Worm (Caenorhabditis elegans): ENCODE data around the gene irld-21.

irld-21 gene

DNA sequence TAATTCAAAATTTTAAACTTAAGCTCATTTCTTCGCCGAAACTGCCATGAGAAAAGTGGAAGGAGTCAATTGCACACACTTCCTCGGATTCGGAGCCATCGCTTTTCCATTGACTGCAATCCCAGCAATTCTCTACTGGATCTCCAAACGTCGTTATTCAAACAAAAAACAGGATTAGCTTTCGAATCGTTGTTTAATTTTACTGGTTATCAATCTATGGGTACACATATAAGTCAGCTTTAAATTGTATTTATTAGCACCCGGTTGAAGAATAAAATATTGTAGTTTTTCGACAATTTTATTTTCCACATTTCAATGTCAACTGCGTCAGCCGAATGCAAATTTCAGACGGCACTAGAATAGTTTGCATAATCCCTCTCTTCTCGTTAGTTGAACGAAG, 7.9 kb upstream of the irld-21 start, which contains the start of gene glt-3:
TSS of gene glt-3 (plus strand) at position 301 of the 400 bp plus-strand sequence.
- TF ChIP-seq lsy-2 (tag; optimal IDR thresholded peaks at IDR 0.05): no peak
- TF ChIP-seq lin-11 (tag; optimal IDR thresholded peaks at IDR 0.05): no peak
- TF ChIP-seq aly-2 (tag; optimal IDR thresholded peaks at IDR 0.05): no peak
- no peak for TF ChIP-seq sma-9 (GFP tag; optimal IDR thresholded peaks at IDR 0.05)
- no peak for TF ChIP-seq sma-9 (tag; optimal IDR thresholded peaks at IDR 0.05)
- TF ChIP-seq unc-39 (tag; optimal IDR thresholded peaks at IDR 0.05): no peak
- no peak for TF ChIP-seq alr-1 (tag; optimal IDR thresholded peaks at IDR 0.05)
- no peak for TF ChIP-seq peb-1 (tag; optimal IDR thresholded peaks at IDR 0.05)
- TF ChIP-seq R02D3.7 (tag; optimal IDR thresholded peaks at IDR 0.05): no peak
- TF ChIP-seq Y55F3AM.14 (GFP tag; optimal IDR thresholded peaks at IDR 0.05): no peak
- TF ChIP-seq ama-1 (optimal IDR thresholded peaks at IDR 0.05): no peak
- no peak for TF ChIP-seq ztf-1 (GFP tag; conservative IDR thresholded peaks at IDR 0.05)
- no peak for TF ChIP-seq lin-39 (tag; optimal IDR thresholded peaks at IDR 0.05)
- no peak for TF ChIP-seq nhr-129 (tag; optimal IDR thresholded peaks at IDR 0.05)
- no peak for TF ChIP-seq elt-3 (tag; optimal IDR thresholded peaks at IDR 0.05)
- TF ChIP-seq skn-1 (tag; optimal IDR thresholded peaks at IDR 0.05): no peak

ce11 chrIV:10128906-10129386, 6.8 kb upstream of the irld-21 start, which contains the start of the genes gtbp-1 and K08F4.3:
gtbp-1 (minus strand) TSS chrIV:10128956.
K08F4.3 (plus strand) TSS chrIV:10129257.
- TF ChIP-seq nhr-237 (tag; optimal IDR thresholded peaks at IDR 0.05) (no peak), ceh-16 (tag; optimal IDR thresholded peaks at IDR 0.05) (no peak), mdl-1 (tag; optimal IDR thresholded peaks at IDR 0.05) (no peak), nhr-12 (tag; optimal IDR thresholded peaks at IDR 0.05) (no peak), skn-1 (tag; optimal IDR thresholded peaks at IDR 0.05) (no peak), ceh-82 (tag; optimal IDR thresholded peaks at IDR 0.05) (no peak), blmp-1 (tag; optimal IDR thresholded peaks at IDR 0.05; ENCODE audit: insufficient read depth) (no peak), fos-1 (tag; optimal IDR thresholded peaks at IDR 0.05) (no peak), unc-39 (tag; optimal IDR thresholded peaks at IDR 0.05) (no peak), crh-2 (tag; optimal IDR thresholded peaks at IDR 0.05) (peak; percentile 94), nhr-129 (tag; optimal IDR thresholded peaks at IDR 0.05) (peak; percentile 90), C34F6.9 (tag; optimal IDR thresholded peaks at IDR 0.05) (peak; percentile 86), lsy-2 (tag; optimal IDR thresholded peaks at IDR 0.05) (peak; percentile 16 to 90), egl-27 (tag; optimal IDR thresholded peaks at IDR 0.05) (no peak), unc-55 (GFP tag; optimal IDR thresholded peaks at IDR 0.05) (peak; percentile 94), R02D3.7 (tag; optimal IDR thresholded peaks at IDR 0.05) (no peak), elt-1 (tag; optimal IDR thresholded peaks at IDR 0.05) (no peak), nhr-23 (tag; optimal IDR thresholded peaks at IDR 0.05) (no peak), aly-2 (tag; optimal IDR thresholded peaks at IDR 0.05) (no peak), sma-9 (GFP tag; optimal IDR thresholded peaks at IDR 0.05) (peak; percentile 39), sma-9 (tag; optimal IDR thresholded peaks at IDR 0.05) (no peak), sma-3 (GFP tag; optimal IDR thresholded peaks at IDR 0.05) (peak; percentile 66), lin-11 (tag; optimal IDR thresholded peaks at IDR 0.05) (peak; percentile 84), zag-1 (tag; optimal IDR thresholded peaks at IDR 0.05) (peak; percentile 20), nhr-11 (tag; optimal IDR thresholded peaks at IDR 0.05) (no peak), Y55F3AM.14 (GFP tag; optimal IDR thresholded peaks at IDR 0.05) (no peak), nhr-25 (tag; optimal IDR thresholded peaks at IDR 0.05) (no peak), sem-4 (tag; optimal IDR thresholded peaks at IDR 0.05) (peak; percentile 22), F13H6.1 (tag; optimal IDR thresholded peaks at IDR 0.05) (peak; percentile 52), dmd-4 (tag; optimal IDR thresholded peaks at IDR 0.05) (no peak), nhr-21 (tag; optimal IDR thresholded peaks at IDR 0.05) (peak; percentile 2), alr-1 (tag; optimal IDR thresholded peaks at IDR 0.05) (no peak), nhr-10 (tag; optimal IDR thresholded peaks at IDR 0.05) (no peak), unc-62 (GFP tag; optimal IDR thresholded peaks at IDR 0.05) (no peak), snpc-4 (tag; optimal IDR thresholded peaks at IDR 0.05) (peak; percentile 10), ZK546.5 (tag; optimal IDR thresholded peaks at IDR 0.05) (peak; percentile 80), ztf-11 (tag; optimal IDR thresholded peaks at IDR 0.05) (no peak), elt-3 (tag; optimal IDR thresholded peaks at IDR 0.05) (no peak), lin-13 (GFP tag; optimal IDR thresholded peaks at IDR 0.05) (peak; percentile 63), mab-5 (tag; optimal IDR thresholded peaks at IDR 0.05) (no peak), ama-1 (optimal IDR thresholded peaks at IDR 0.05) (no peak), peb-1 (tag; optimal IDR thresholded peaks at IDR 0.05) (no peak), ztf-1 (GFP tag; conservative IDR thresholded peaks at IDR 0.05) (no peak), lin-39 (tag; optimal IDR thresholded peaks at IDR 0.05) (no peak), nhr-6 (tag; optimal IDR thresholded peaks at IDR 0.05) (no peak), ztf-4 (tag; optimal IDR thresholded peaks at IDR 0.05) (no peak), nhr-77 (tag; optimal IDR thresholded peaks at IDR 0.05) (no peak), gmeb-1 (tag; optimal IDR thresholded peaks at IDR 0.05) (peak; percentile 90), mbf-1 (tag; optimal IDR thresholded peaks at IDR 0.05) (no peak)
